Fruit fly (Drosophila melanogaster): ENCODE measurements around the gene CG7320.

CG7320 gene

DNA sequence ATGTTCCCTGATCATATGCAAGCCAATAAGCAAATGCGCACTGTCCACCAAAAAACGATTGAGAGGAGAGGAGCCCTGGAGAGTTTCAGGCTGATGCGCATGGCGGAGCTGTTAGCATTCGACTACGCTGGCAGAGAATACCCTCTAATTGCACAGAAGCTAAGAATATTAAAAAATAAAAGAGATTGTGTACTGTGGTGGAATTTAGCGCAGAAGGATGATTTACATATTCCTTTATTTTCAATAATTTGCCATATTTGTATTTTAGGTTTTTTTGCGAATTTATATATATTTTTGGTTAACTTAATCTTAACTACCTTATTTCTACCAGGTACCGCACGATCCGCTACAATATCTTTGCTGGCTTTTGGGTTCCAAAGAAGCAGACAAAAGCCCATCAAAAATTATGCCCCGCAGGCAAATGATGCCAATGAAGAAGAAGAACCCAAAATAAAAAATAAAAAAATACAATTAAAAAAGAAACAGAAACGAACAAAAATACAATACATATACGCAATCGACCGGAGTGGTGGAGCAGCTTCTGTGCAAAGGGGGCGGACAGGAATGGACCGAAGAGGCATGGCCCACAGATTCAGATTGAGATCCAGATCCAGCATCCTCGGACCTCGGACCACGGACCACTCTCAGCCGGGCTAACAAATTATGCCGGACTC is 6.8 kb upstream of the CG7320 start:
- no peak for TF ChIP-seq Myc (optimal IDR thresholded peaks at IDR 0.05)
- TF ChIP-seq h (optimal IDR thresholded peaks at IDR 0.05): no peak
- TF ChIP-seq psq (optimal IDR thresholded peaks at IDR 0.05): no peak
- no peak for TF ChIP-seq Sin3A (optimal IDR thresholded peaks at IDR 0.05)
- TF ChIP-seq ttk (optimal IDR thresholded peaks at IDR 0.05): no peak

DNA sequence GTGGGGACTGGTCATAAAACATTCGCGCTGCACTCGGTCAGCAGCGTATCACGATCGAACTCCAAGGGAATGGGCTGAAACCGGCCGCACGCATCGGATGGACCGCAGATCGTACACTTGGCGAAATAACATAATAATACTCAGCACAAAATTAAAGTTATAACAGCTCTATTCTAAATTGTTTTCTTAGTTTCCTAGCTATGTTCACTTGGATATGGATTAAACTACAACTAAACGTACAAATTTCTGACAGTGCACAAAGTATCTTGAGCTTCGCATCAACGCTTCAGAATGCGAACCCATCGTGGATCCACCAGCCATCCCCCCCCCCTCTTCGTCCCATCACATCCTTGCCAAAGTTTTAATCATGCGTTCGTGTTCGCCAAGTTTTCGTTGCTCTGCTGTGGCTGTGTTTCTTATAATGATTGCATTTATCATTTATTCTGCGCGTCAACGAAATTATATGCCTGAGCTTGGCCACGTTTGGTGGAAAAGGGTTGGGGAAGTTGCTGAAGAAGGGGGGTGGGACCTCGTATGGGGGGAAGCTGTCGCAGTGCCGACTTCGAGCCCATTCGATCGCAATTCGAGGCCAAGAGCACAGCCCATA is 6.2 kb upstream of the CG7320 start:
- TF ChIP-seq Myc (optimal IDR thresholded peaks at IDR 0.05) (no peak), Sin3A (optimal IDR thresholded peaks at IDR 0.05) (no peak), h (optimal IDR thresholded peaks at IDR 0.05) (no peak), ttk (optimal IDR thresholded peaks at IDR 0.05) (no peak), insv (optimal IDR thresholded peaks at IDR 0.05) (no peak), psq (optimal IDR thresholded peaks at IDR 0.05) (no peak)

DNA sequence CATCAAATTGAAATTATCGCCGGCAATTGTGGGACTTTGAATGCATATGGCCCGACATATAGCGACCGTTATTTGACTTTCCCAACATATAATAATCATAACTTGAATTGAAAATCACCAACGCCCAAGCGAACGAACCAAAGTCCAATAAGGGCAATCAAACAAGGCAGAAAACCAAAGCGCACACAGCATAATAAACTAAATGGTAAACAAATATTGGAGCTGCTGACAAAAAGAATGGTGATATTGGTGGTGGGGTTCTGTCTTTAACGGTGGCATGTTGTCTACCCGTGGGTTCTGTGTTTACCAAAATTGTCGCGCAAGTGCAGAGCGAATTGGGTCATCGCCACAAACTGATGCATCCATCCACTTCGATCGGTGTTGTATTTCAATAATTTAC is 3.1 kb upstream of the CG7320 start:
- no peak for TF ChIP-seq insv (optimal IDR thresholded peaks at IDR 0.05)
- TF ChIP-seq ttk (optimal IDR thresholded peaks at IDR 0.05): no peak
- TF ChIP-seq Sin3A (optimal IDR thresholded peaks at IDR 0.05): no peak
- TF ChIP-seq Myc (optimal IDR thresholded peaks at IDR 0.05): no peak
- no peak for TF ChIP-seq psq (optimal IDR thresholded peaks at IDR 0.05)

DNA sequence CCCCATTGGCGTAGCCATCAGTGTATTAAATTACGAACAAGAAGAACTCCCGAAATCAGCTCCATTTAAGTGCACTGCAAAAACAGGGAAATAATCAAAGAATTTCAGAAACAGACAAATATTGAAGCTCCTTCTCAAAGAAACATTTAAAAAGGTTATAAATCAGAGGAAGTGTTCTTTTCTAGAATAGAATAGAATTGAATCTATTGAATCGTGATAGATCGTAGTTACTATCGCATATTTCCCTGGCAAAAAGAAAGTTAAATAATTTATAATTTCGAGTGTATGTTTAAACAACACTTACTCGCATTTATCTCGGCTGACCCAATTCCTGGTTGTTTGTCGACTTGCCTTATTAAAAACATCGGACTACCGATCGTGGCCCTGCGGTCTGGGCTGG is 2.5 kb upstream of the CG7320 start:
- TF ChIP-seq insv (optimal IDR thresholded peaks at IDR 0.05): no peak
- TF ChIP-seq Myc (optimal IDR thresholded peaks at IDR 0.05): no peak
- TF ChIP-seq h (optimal IDR thresholded peaks at IDR 0.05): no peak
- TF ChIP-seq psq (optimal IDR thresholded peaks at IDR 0.05): no peak
- no peak for TF ChIP-seq ttk (optimal IDR thresholded peaks at IDR 0.05)
- TF ChIP-seq Sin3A (optimal IDR thresholded peaks at IDR 0.05): no peak

DNA sequence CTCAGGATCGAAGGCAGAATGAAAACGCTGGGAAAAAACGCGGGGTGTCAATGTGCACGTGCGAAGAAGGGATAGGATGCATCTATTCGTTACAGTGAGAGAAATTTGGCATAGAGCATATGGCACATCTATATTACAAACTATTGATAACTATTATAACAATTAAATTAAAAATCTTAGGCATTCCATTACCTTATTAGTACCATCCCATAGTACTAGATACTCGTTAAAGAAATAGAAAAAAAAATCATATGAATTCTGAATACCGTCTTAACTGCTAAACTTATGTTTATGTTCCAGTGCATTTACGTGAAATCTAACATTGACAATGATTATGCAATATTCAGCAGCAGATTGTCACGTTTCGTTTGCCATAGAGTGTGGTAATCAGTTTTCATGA is 1.1 kb upstream of the CG7320 start:
- TF ChIP-seq psq (optimal IDR thresholded peaks at IDR 0.05) (no peak), Myc (optimal IDR thresholded peaks at IDR 0.05) (no peak), Sin3A (optimal IDR thresholded peaks at IDR 0.05) (no peak), ttk (optimal IDR thresholded peaks at IDR 0.05) (no peak), insv (optimal IDR thresholded peaks at IDR 0.05) (no peak), h (optimal IDR thresholded peaks at IDR 0.05) (no peak)

DNA sequence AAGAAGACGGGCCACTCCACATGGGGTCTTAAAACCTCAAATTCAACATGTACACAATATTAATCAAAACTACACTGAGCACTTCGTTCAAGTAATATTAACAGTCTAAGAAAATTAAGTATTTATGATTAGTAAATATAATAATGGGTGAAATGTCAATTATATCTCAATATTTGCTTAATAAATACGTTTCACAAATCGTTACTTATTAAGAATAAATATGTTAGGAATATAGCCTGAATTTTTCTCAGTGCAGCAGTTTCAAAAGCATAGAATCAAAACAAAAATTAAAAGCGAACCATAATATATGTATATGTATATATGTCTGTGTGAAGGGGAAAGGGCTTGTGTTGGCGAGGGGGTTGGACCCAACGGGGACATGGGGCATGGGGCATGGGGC is 2.7 kb downstream of the CG7320 start:
- TF ChIP-seq insv (optimal IDR thresholded peaks at IDR 0.05): no peak
- no peak for TF ChIP-seq psq (optimal IDR thresholded peaks at IDR 0.05)
- TF ChIP-seq h (optimal IDR thresholded peaks at IDR 0.05): no peak
- TF ChIP-seq Myc (optimal IDR thresholded peaks at IDR 0.05): no peak
- no peak for TF ChIP-seq ttk (optimal IDR thresholded peaks at IDR 0.05)
- TF ChIP-seq Sin3A (optimal IDR thresholded peaks at IDR 0.05): no peak

DNA sequence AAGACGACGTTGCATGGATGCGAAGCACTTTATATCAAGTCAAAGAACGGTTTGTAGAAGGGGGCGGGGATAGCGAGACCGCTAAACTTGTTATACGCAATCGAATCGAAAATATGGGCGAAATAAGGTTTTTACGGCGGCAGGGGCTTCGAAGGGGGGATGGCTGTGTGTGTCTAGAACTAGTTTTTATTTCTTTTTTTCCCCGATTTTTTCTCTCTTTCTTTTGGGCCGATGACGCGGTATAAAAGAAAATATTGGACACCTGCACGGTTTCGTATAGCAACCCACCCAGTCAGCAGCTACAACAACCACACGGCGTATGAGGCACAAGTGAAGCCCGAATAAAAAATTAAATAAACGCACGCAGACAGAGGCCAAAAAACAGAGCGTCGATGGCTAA is 3.1 kb downstream of the CG7320 start:
- TF ChIP-seq psq (optimal IDR thresholded peaks at IDR 0.05): no peak
- no peak for TF ChIP-seq Sin3A (optimal IDR thresholded peaks at IDR 0.05)
- TF ChIP-seq insv (optimal IDR thresholded peaks at IDR 0.05): no peak
- no peak for TF ChIP-seq h (optimal IDR thresholded peaks at IDR 0.05)
- TF ChIP-seq Myc (optimal IDR thresholded peaks at IDR 0.05): no peak
- no peak for TF ChIP-seq ttk (optimal IDR thresholded peaks at IDR 0.05)

DNA sequence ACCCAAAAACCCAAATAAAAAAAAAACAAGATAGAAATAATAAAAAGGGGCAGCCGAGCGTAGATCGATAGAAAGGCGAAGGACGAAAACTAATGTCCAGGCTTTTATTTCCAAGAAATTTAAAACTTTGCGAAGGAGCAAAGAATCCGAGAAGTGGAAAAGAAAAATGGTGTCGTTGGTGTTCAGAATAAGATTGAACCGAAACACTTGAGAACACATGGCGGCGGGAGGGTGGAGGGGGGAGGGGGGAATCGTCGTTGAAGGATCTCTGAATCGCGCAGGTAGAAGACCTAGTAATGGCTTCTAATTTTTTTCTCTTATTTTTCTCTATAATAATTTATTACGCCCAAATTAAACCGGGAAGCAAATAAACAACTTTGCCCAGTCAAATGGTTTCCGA is 4.2 kb downstream of the CG7320 start:
- no peak for TF ChIP-seq Myc (optimal IDR thresholded peaks at IDR 0.05)
- no peak for TF ChIP-seq insv (optimal IDR thresholded peaks at IDR 0.05)
- no peak for TF ChIP-seq psq (optimal IDR thresholded peaks at IDR 0.05)
- TF ChIP-seq Sin3A (optimal IDR thresholded peaks at IDR 0.05): no peak
- no peak for TF ChIP-seq ttk (optimal IDR thresholded peaks at IDR 0.05)
- no peak for TF ChIP-seq h (optimal IDR thresholded peaks at IDR 0.05)

DNA sequence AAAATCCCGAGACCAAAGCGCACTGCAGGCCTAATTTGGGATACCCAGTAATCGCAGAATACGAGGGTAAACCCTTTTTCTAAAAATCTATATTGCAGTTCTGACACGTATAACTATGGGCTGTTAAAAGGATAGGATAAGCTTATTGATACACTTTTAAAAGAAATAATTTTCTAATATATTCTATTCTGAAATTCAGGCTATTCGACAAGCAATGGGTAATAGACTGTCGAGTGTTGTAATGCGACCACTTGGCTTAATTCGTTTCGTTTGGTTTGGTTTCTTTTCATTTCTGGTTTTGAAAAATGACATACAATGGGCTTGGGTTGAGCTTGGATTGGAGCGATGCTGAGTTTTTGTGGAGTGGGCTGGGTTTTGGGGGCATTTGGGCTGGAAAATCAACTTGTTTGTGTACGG is 11.0 kb downstream of the CG7320 start:
- no peak for TF ChIP-seq ttk (optimal IDR thresholded peaks at IDR 0.05)
- no peak for TF ChIP-seq h (optimal IDR thresholded peaks at IDR 0.05)
- TF ChIP-seq Myc (optimal IDR thresholded peaks at IDR 0.05): no peak
- no peak for TF ChIP-seq psq (optimal IDR thresholded peaks at IDR 0.05)
- TF ChIP-seq Sin3A (optimal IDR thresholded peaks at IDR 0.05): no peak
- TF ChIP-seq insv (optimal IDR thresholded peaks at IDR 0.05): no peak

DNA sequence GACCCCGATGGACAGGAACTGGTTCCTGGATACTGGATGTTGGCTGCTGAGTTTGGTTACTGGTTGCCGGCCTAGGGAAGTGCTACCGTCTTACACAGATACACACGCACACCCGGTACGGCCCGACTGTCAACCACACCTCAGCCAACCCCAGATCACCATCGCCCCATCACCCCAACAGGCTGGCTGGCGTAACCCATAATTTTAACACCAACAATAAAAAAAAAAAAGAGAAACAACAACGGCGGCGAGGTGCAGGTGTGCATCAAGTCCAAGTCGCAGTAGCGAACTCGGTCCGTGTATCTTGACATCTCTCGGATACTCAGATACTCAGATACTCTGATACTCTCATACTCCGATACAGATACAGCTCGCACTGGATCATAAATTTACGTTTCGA is 12.5 kb downstream of the CG7320 start:
- TF ChIP-seq Sin3A (optimal IDR thresholded peaks at IDR 0.05) (no peak), insv (optimal IDR thresholded peaks at IDR 0.05) (no peak), psq (optimal IDR thresholded peaks at IDR 0.05) (no peak), h (optimal IDR thresholded peaks at IDR 0.05) (no peak), Myc (optimal IDR thresholded peaks at IDR 0.05) (no peak), ttk (optimal IDR thresholded peaks at IDR 0.05) (no peak)

DNA sequence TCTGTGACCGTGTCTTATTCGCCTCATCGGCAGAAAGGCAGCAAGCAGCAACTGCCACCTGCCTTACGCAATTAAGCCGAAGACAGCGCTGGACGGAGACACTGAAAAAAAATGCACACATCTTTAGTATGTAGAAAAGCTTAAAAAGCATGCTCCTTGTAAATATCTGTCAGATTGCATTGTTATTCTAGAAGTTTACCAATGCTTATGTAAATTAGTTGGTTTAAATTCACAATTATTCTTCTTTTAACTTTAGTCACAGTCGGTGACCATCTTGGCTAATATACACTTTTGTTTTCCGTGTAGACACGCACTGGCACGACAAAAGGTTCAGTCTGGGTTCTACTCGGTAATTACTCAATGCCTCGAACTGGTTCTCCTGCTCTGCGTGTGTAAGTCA is 14.4 kb downstream of the CG7320 start:
- TF ChIP-seq insv (optimal IDR thresholded peaks at IDR 0.05) (no peak), Sin3A (optimal IDR thresholded peaks at IDR 0.05) (no peak), h (optimal IDR thresholded peaks at IDR 0.05) (no peak), psq (optimal IDR thresholded peaks at IDR 0.05) (no peak), ttk (optimal IDR thresholded peaks at IDR 0.05) (no peak), Myc (optimal IDR thresholded peaks at IDR 0.05) (no peak)

DNA sequence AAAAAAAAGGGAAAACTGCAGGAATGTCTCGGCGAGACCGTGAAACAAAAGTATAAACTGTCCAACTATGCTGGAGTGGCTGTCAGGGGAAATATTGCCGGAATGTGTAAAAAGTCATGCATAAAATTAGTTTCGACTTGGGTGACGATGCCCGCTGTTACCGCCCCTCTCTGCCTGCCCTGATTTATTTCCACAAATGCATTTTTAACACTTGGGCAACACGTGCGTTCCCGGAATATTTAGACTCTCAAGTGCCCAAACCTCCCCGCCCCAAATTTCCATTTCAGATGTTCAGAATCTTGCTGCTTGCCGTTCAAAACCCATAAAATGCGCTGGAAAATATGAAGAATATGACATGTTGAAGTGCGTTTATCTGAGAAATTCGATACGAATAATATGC is 15.6 kb downstream of the CG7320 start:
- TF ChIP-seq psq (optimal IDR thresholded peaks at IDR 0.05) (no peak), Myc (optimal IDR thresholded peaks at IDR 0.05) (no peak), Sin3A (optimal IDR thresholded peaks at IDR 0.05) (no peak), insv (optimal IDR thresholded peaks at IDR 0.05) (no peak)

DNA sequence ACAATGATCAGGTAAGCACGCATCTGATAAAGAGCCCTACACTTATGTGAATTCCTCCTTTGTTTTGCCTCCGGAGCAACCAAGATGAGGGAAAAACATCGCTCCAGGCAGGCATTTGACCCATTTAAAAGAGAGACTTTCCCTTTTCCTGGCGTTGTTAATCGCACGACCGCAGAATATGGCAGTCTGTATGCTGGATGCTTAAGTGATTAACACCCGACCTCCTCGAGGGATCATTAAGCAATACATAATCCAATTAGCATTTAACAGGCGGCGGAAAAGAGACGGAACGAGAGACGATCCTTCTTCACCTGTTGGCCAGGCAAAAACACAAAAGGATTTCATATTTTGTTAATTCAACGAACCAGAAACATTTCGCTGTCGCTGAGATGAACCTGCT is 17.2 kb downstream of the CG7320 start:
- TF ChIP-seq ttk (optimal IDR thresholded peaks at IDR 0.05): no peak
- TF ChIP-seq psq (optimal IDR thresholded peaks at IDR 0.05): no peak
- no peak for TF ChIP-seq Sin3A (optimal IDR thresholded peaks at IDR 0.05)
- no peak for TF ChIP-seq Myc (optimal IDR thresholded peaks at IDR 0.05)
- no peak for TF ChIP-seq h (optimal IDR thresholded peaks at IDR 0.05)
- no peak for TF ChIP-seq insv (optimal IDR thresholded peaks at IDR 0.05)
